Fruit fly (Drosophila melanogaster) whole organism, embryonic: Measurements from ENCODE around the gene H2.0.

Source experiments
- Aef1 ChIP-seq: fragments of 200-800 bp; sonication (Bioruptor generic); IDR thresholded peaks from 3 replicates; pipeline ENCODE4 v1.3.6; 2022; ENCODE audit warnings: missing biosample characterization, missing genetic modification characterization
- Antp ChIP-seq: fragments of 200-800 bp; sonication (Bioruptor generic); optimal IDR thresholded peaks from 3 replicates; lab custom pipeline; 2016; ENCODE audit warnings: missing biosample characterization, missing genetic modification characterization
- CG11085 ChIP-seq: fragments of 200-800 bp; sonication (Bioruptor generic); IDR thresholded peaks from 2 replicates; pipeline ENCODE4 v1.3.6; 2022; ENCODE audit warnings: missing biosample characterization, missing genetic modification characterization
- CG11560 ChIP-seq: fragments of 200-800 bp; sonication (Bioruptor generic); IDR thresholded peaks from 3 replicates; pipeline ENCODE4 v1.3.6; 2022; ENCODE audit warnings: missing biosample characterization, missing genetic modification characterization
- CG12155 ChIP-seq: fragments of 200-800 bp; sonication (Bioruptor generic); optimal IDR thresholded peaks from 3 replicates; lab custom pipeline; 2016; ENCODE audit warnings: missing biosample characterization, missing genetic modification characterization
- CG13424 ChIP-seq: fragments of 200-800 bp; sonication (Bioruptor generic); optimal IDR thresholded peaks from 2 replicates; lab custom pipeline; 2019; ENCODE audit warnings: missing biosample characterization, mild to moderate bottlenecking, missing genetic modification characterization, moderate library complexity
- CG13624 ChIP-seq: fragments of 200-800 bp; sonication (Bioruptor generic); optimal IDR thresholded peaks from 2 replicates; lab custom pipeline; 2016; ENCODE audit warnings: missing biosample characterization, missing genetic modification characterization
- CG16779 ChIP-seq: fragments of 200-800 bp; sonication (Bioruptor generic); IDR thresholded peaks from 2 replicates; pipeline ENCODE4 v1.3.6; 2022; ENCODE audit warnings: missing biosample characterization, missing genetic modification characterization
- CG16863 ChIP-seq: fragments of 200-800 bp; sonication (Bioruptor generic); optimal IDR thresholded peaks from 3 replicates; lab custom pipeline; 2016; ENCODE audit warnings: missing biosample characterization, missing genetic modification characterization
- CG17361 ChIP-seq: fragments of 200-800 bp; sonication (Bioruptor generic); IDR thresholded peaks from 3 replicates; pipeline ENCODE4 v1.3.6; 2022; ENCODE audit warnings: missing biosample characterization, missing genetic modification characterization
- CG18262 ChIP-seq: fragments of 200-800 bp; optimal IDR thresholded peaks from 3 replicates; lab custom pipeline; 2019; ENCODE audit warnings: missing biosample characterization, mild to moderate bottlenecking, missing genetic modification characterization, moderate library complexity
- CG18599 ChIP-seq: fragments of 200-800 bp; sonication (Bioruptor generic); optimal IDR thresholded peaks from 3 replicates; lab custom pipeline; 2017; ENCODE audit warnings: missing biosample characterization, missing genetic modification characterization, mild to moderate bottlenecking, moderate library complexity, missing genetic modification reagents
- CG32532 ChIP-seq: fragments of 200-800 bp; sonication (Bioruptor generic); IDR thresholded peaks from 2 replicates; pipeline ENCODE4 v1.3.6; 2022; ENCODE audit warnings: missing biosample characterization, missing genetic modification characterization
- CG34224 ChIP-seq: fragments of 200-800 bp; sonication (Bioruptor generic); IDR thresholded peaks from 3 replicates; pipeline ENCODE4 v1.3.6; 2022; ENCODE audit warnings: missing biosample characterization, missing genetic modification characterization; ENCODE audit not compliant: partially characterized antibody
- CG4404 ChIP-seq: fragments of 200-800 bp; sonication (Bioruptor generic); IDR thresholded peaks from 2 replicates; pipeline ENCODE4 v1.3.6; 2022; ENCODE audit warnings: missing biosample characterization, missing genetic modification characterization
- CG5180 ChIP-seq: fragments of 200-800 bp; sonication (Bioruptor generic); optimal IDR thresholded peaks from 3 replicates; lab custom pipeline; 2017; ENCODE audit warnings: missing biosample characterization, missing genetic modification characterization, mild to moderate bottlenecking, moderate library complexity, missing genetic modification reagents
- CG7357 ChIP-seq: fragments of 200-800 bp; sonication (Bioruptor generic); IDR thresholded peaks from 3 replicates; pipeline ENCODE4 v1.3.6; 2022; ENCODE audit warnings: missing biosample characterization, missing genetic modification characterization
- CG7556 ChIP-seq: fragments of 200-800 bp; sonication (Bioruptor generic); optimal IDR thresholded peaks from 2 replicates; lab custom pipeline; 2017; ENCODE audit warnings: missing biosample characterization, mild to moderate bottlenecking, missing genetic modification characterization
- CG8388 ChIP-seq: fragments of 200-800 bp; sonication (Bioruptor generic); optimal IDR thresholded peaks from 2 replicates; lab custom pipeline; 2019; ENCODE audit warnings: missing biosample characterization, mild to moderate bottlenecking, missing genetic modification characterization, moderate library complexity
- CG8478 ChIP-seq: fragments of >200 bp; optimal IDR thresholded peaks from 2 replicates; lab custom pipeline; 2018
- CG8924 ChIP-seq: fragments of 200-800 bp; optimal IDR thresholded peaks from 3 replicates; lab custom pipeline; 2019; ENCODE audit warnings: missing biosample characterization, mild to moderate bottlenecking, missing genetic modification characterization, moderate library complexity
- CG9215 ChIP-seq: fragments of 200-800 bp; sonication (Bioruptor generic); IDR thresholded peaks from 2 replicates; pipeline ENCODE4 v1.3.6; 2022; ENCODE audit warnings: missing biosample characterization, missing genetic modification characterization
- CG9797 ChIP-seq: fragments of 200-800 bp; sonication (Bioruptor generic); optimal IDR thresholded peaks from 3 replicates; lab custom pipeline; 2018; ENCODE audit warnings: missing biosample characterization, mild to moderate bottlenecking, missing genetic modification characterization
- D19A ChIP-seq: fragments of 200-800 bp; optimal IDR thresholded peaks from 3 replicates; lab custom pipeline; 2019; ENCODE audit warnings: missing biosample characterization, mild to moderate bottlenecking, missing genetic modification characterization, moderate library complexity
- Dek ChIP-seq: fragments of 200-800 bp; sonication (Bioruptor generic); optimal IDR thresholded peaks from 3 replicates; lab custom pipeline; 2019; ENCODE audit warnings: missing biosample characterization, mild to moderate bottlenecking, missing genetic modification characterization, moderate library complexity
- Dll ChIP-seq: fragments of 200-800 bp; sonication (Bioruptor generic); IDR thresholded peaks from 4 replicates; pipeline ENCODE4 v1.3.6; 2022; ENCODE audit warnings: missing biosample characterization, missing genetic modification characterization; ENCODE audit not compliant: partially characterized antibody
- Hand ChIP-seq: fragments of 200-800 bp; sonication (Bioruptor generic); optimal IDR thresholded peaks from 2 replicates; lab custom pipeline; 2017; ENCODE audit warnings: mild to moderate bottlenecking, missing biosample characterization, missing genetic modification reagents, missing genetic modification characterization
- Jarid2 ChIP-seq: fragments of 200-800 bp; sonication (Bioruptor generic); optimal IDR thresholded peaks from 3 replicates; lab custom pipeline; 2017; ENCODE audit warnings: mild to moderate bottlenecking, missing biosample characterization, missing genetic modification reagents, missing genetic modification characterization
- Mad ChIP-seq: fragments of 200-800 bp; sonication (Bioruptor generic); optimal IDR thresholded peaks from 2 replicates; lab custom pipeline; 2016; ENCODE audit warnings: missing biosample characterization, missing genetic modification characterization
- Neu2 ChIP-seq: fragments of 200-800 bp; sonication (Bioruptor generic); optimal IDR thresholded peaks from 3 replicates; lab custom pipeline; 2016; ENCODE audit warnings: missing biosample characterization, missing genetic modification characterization, borderline replicate concordance
- NfI ChIP-seq: fragments of 200-800 bp; sonication (Bioruptor generic); optimal IDR thresholded peaks from 3 replicates; lab custom pipeline; 2018; ENCODE audit warnings: missing biosample characterization, mild to moderate bottlenecking, missing genetic modification characterization, moderate library complexity
- Ptx1 ChIP-seq: fragments of 200-800 bp; sonication (Bioruptor generic); IDR thresholded peaks from 2 replicates; pipeline ENCODE4 v1.3.6; 2022; ENCODE audit warnings: missing biosample characterization, missing genetic modification characterization
- Xbp1 ChIP-seq: fragments of 200-800 bp; sonication (Bioruptor generic); optimal IDR thresholded peaks from 3 replicates; lab custom pipeline; 2016; ENCODE audit warnings: missing biosample characterization, mild to moderate bottlenecking, missing genetic modification characterization
- ara ChIP-seq: fragments of 200-800 bp; sonication (Bioruptor generic); IDR thresholded peaks from 2 replicates; pipeline ENCODE4 v1.3.6; 2022; ENCODE audit warnings: missing biosample characterization, missing genetic modification characterization
- az2 ChIP-seq: fragments of 200-800 bp; sonication (Bioruptor generic); optimal IDR thresholded peaks from 3 replicates; lab custom pipeline; 2016; ENCODE audit warnings: missing biosample characterization, missing genetic modification characterization
- bab2 ChIP-seq: fragments of 200-800 bp; sonication (Bioruptor generic); optimal IDR thresholded peaks from 2 replicates; lab custom pipeline; 2016; ENCODE audit warnings: missing biosample characterization, missing genetic modification characterization
- cas ChIP-seq: fragments of 200-800 bp; sonication (Bioruptor generic); IDR thresholded peaks from 2 replicates; pipeline ENCODE4 v1.3.6; 2022; ENCODE audit warnings: missing biosample characterization, missing genetic modification characterization
- caup ChIP-seq: fragments of 200-800 bp; sonication (Bioruptor generic); optimal IDR thresholded peaks from 3 replicates; lab custom pipeline; 2017; ENCODE audit warnings: missing biosample characterization, mild to moderate bottlenecking, missing genetic modification characterization, moderate library complexity; ENCODE audit not compliant: severe bottlenecking
- chm ChIP-seq: fragments of 200-800 bp; sonication (Bioruptor generic); IDR thresholded peaks from 2 replicates; pipeline ENCODE4 v1.3.6; 2022; ENCODE audit warnings: missing biosample characterization, missing genetic modification characterization
- dmrt11E ChIP-seq: fragments of 200-800 bp; sonication (Bioruptor generic); optimal IDR thresholded peaks from 3 replicates; lab custom pipeline; 2018; ENCODE audit warnings: missing biosample characterization, mild to moderate bottlenecking, missing genetic modification characterization, moderate library complexity
- gem ChIP-seq: fragments of 200-800 bp; sonication (Bioruptor generic); optimal IDR thresholded peaks from 2 replicates; lab custom pipeline; 2019; ENCODE audit warnings: missing biosample characterization, mild to moderate bottlenecking, missing genetic modification characterization, moderate library complexity
- lab ChIP-seq: fragments of 200-800 bp; sonication (Bioruptor generic); optimal IDR thresholded peaks from 3 replicates; lab custom pipeline; 2017; ENCODE audit warnings: missing biosample characterization, missing genetic modification characterization, mild to moderate bottlenecking, moderate library complexity, missing genetic modification reagents
- nmo ChIP-seq: fragments of 200-800 bp; sonication (Bioruptor generic); optimal IDR thresholded peaks from 2 replicates; lab custom pipeline; 2018; ENCODE audit warnings: missing biosample characterization, mild to moderate bottlenecking, missing genetic modification characterization, moderate library complexity
- phol ChIP-seq: fragments of 200-800 bp; sonication (Bioruptor generic); optimal IDR thresholded peaks from 3 replicates; lab custom pipeline; 2018; ENCODE audit warnings: missing biosample characterization, mild to moderate bottlenecking, missing genetic modification characterization, moderate library complexity
- sna ChIP-seq: fragments of 200-800 bp; sonication (Bioruptor generic); IDR thresholded peaks from 2 replicates; pipeline ENCODE4 v1.3.6; 2022; ENCODE audit warnings: missing biosample characterization, missing genetic modification characterization; ENCODE audit not compliant: partially characterized antibody
- stc ChIP-seq: fragments of 200-800 bp; sonication (Bioruptor generic); IDR thresholded peaks from 2 replicates; pipeline ENCODE4 v1.3.6; 2022; ENCODE audit warnings: missing biosample characterization, missing genetic modification characterization
- ttk ChIP-seq: fragments of 200-800 bp; sonication (Bioruptor generic); IDR thresholded peaks from 2 replicates; pipeline ENCODE4 v2.1.2; 2022; ENCODE audit warnings: missing biosample characterization, missing genetic modification characterization
- unpg ChIP-seq: fragments of 200-800 bp; sonication (Bioruptor generic); optimal IDR thresholded peaks from 3 replicates; lab custom pipeline; 2018; ENCODE audit warnings: missing biosample characterization, mild to moderate bottlenecking, missing genetic modification characterization, moderate library complexity
- zen ChIP-seq: fragments of 200-800 bp; sonication (Bioruptor generic); optimal IDR thresholded peaks from 3 replicates; lab custom pipeline; 2018; ENCODE audit warnings: missing biosample characterization, mild to moderate bottlenecking, missing genetic modification characterization, moderate library complexity
- zfh1 ChIP-seq: fragments of 200-800 bp; sonication (Bioruptor generic); IDR thresholded peaks from 3 replicates; pipeline ENCODE4 v1.3.6; 2022; ENCODE audit warnings: missing biosample characterization, missing genetic modification characterization

Gene H2.0

DNA sequence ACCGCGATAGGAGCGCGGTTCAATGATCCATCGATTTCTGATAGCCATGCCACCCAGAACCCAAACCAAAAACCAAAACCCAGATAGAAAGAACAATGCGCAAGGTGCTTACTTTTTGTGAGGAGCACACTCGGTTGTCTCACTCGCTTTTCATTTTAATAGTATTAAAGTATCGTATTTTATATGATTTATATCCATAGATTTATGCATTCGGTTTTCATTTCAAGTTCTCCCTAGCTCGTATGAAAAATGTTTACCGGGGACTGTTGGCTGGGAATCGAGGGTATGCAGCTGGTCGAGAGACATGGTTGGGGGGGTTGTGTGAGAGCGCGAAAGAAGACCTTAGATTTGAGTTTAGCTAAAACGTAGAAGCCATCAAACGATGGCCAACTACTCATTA lies 47.2 kb downstream of the H2.0 start (continued):
- no peak for TF ChIP-seq Neu2
- TF ChIP-seq Ptx1 (GFP tag; lab: Robert Waterston, UW), result peak; percentile 78
- TF ChIP-seq CG18262 (tag; lab: Kevin White, UChicago), result peak; percentile 5
- TF ChIP-seq CG4404 (GFP tag; lab: Robert Waterston, UW), result no peak
- TF ChIP-seq dmrt11E (tag; lab: Kevin White, UChicago), result peak; percentile 17
- TF ChIP-seq CG18599 (GFP tag; lab: Kevin White, UChicago), result peak; percentile 49
- peak; percentile 21 for TF ChIP-seq caup (GFP tag; lab: Kevin White, UChicago)
- TF ChIP-seq lab, result peak; percentile 63
- TF ChIP-seq Xbp1 (GFP tag; lab: Kevin White, UChicago), result peak; percentile 53
- no peak for TF ChIP-seq CG7357 (GFP tag; lab: Robert Waterston, UW)
- peak; percentile 34 for TF ChIP-seq D19A (tag; lab: Kevin White, UChicago)
- peak; percentile 47 for TF ChIP-seq NfI (GFP tag; lab: Kevin White, UChicago)
- no peak for TF ChIP-seq CG5180 (GFP tag; lab: Kevin White, UChicago)
- peak; percentile 51; the same call in 1 of the 2 replicates for TF ChIP-seq CG32532 (GFP tag; lab: Robert Waterston, UW)
- peak; percentile 73 for TF ChIP-seq chm (GFP tag; lab: Robert Waterston, UW)
- no peak for TF ChIP-seq zen (tag; lab: Kevin White, UChicago)
- peak; percentile 35 for TF ChIP-seq nmo (GFP tag; lab: Kevin White, UChicago)
- no peak for TF ChIP-seq CG16779 (GFP tag; lab: Robert Waterston, UW)
- no peak for TF ChIP-seq stc (GFP tag; lab: Robert Waterston, UW)
- TF ChIP-seq ttk, result peak; percentile 39; the same call in 1 of the 2 replicates
- TF ChIP-seq CG16863 (GFP tag; lab: Kevin White, UChicago), result peak; percentile 16
- TF ChIP-seq CG9797, result no peak
- peak; percentile 59 for TF ChIP-seq gem (tag; lab: Kevin White, UChicago)
- no peak for TF ChIP-seq CG8478
- no peak for TF ChIP-seq Hand
- TF ChIP-seq sna (GFP tag; lab: Robert Waterston, UW), result no peak
- peak; percentile 50 for TF ChIP-seq unpg (GFP tag; lab: Kevin White, UChicago)
- peak; percentile 28; the same call in 1 of the 2 replicates for TF ChIP-seq CG11085
- peak; percentile 16 for TF ChIP-seq az2 (GFP tag; lab: Kevin White, UChicago)
- TF ChIP-seq Aef1 (GFP tag; lab: Robert Waterston, UW), result 0 out of 3 replicates have a peak, but pooled peaks have one; percentile 17
- peak; percentile 12 for TF ChIP-seq Dek (tag; lab: Kevin White, UChicago)
- TF ChIP-seq Mad, result peak; percentile 9
- TF ChIP-seq Antp (GFP tag; lab: Kevin White, UChicago), result no peak
- peak; percentile 21 for TF ChIP-seq CG7556 (GFP tag; lab: Kevin White, UChicago)
- peak; percentile 14 for TF ChIP-seq bab2 (GFP tag; lab: Kevin White, UChicago)
- TF ChIP-seq CG8924 (tag; lab: Kevin White, UChicago), result no peak
- 0 out of 3 replicates have a peak, but pooled peaks have one; percentile 41 for TF ChIP-seq CG17361
- peak; percentile 70 for TF ChIP-seq zfh1 (GFP tag; lab: Robert Waterston, UW)
- 0 out of 2 replicates have a peak, but pooled peaks have one; percentile 34 for TF ChIP-seq cas (GFP tag; lab: Robert Waterston, UW)
- no peak for TF ChIP-seq CG34224
- peak; percentile 35 for TF ChIP-seq CG13424 (tag; lab: Kevin White, UChicago)
- no peak; the same call in 1 of the 2 replicates for TF ChIP-seq ara (GFP tag; lab: Robert Waterston, UW)
- TF ChIP-seq CG11560 (tag; lab: Robert Waterston, UW), result 0 out of 3 replicates have a peak, but pooled peaks have one; percentile 31
- no peak for TF ChIP-seq Dll (GFP tag; lab: Robert Waterston, UW)
- TF ChIP-seq CG13624 (GFP tag; lab: Kevin White, UChicago), result peak; percentile 8
- peak; percentile 16 for TF ChIP-seq phol (tag; lab: Kevin White, UChicago)
- peak; percentile 15 for TF ChIP-seq CG8388 (GFP tag; lab: Kevin White, UChicago)
- peak; percentile 21 for TF ChIP-seq CG12155
- TF ChIP-seq Jarid2 (GFP tag; lab: Kevin White, UChicago), result no peak
- TF ChIP-seq CG9215 (GFP tag; lab: Robert Waterston, UW), result peak; percentile 28; the same call in 1 of the 2 replicates
